Worm (Caenorhabditis elegans): ENCODE measurements around the gene F44E5.15.
A peak's percentile ranks its signal among the peaks of the same experiment; 100 is the strongest.

F44E5.15 gene

DNA sequence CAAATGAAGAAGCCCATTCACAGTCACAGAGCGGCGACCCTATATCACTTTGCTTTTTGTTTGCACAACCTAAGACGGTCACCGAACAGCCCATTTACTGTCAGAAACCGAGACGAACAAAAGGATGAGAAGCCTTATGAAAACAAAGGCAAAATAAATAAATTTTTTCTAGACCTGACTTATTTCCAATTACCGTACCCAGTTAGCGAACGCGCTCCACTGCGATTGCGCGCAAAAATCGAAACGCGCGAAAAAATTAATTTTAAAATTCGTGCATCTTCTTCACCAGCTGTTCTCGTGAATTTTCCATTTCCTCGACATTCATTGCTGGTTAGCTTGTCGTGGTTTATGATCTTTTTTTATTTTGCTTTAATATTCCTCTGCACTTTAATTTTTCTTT lies 10.0 kb downstream of the F44E5.15 start, which contains the start of gene F43G6.16 (continued):
- TF ChIP-seq let-526 (GFP tag; IDR thresholded peaks at IDR 0.05) (no peak), snpc-3.4 (tag; optimal IDR thresholded peaks at IDR 0.05) (peak; percentile 92), cebp-1 (GFP tag; IDR thresholded peaks at IDR 0.05) (no peak), cebp-1 (tag; optimal IDR thresholded peaks at IDR 0.05) (no peak), nhr-120 (GFP tag; IDR thresholded peaks at IDR 0.05) (no peak), C17E4.6 (GFP tag; IDR thresholded peaks at IDR 0.05) (peak; percentile 64; the same call in 1 of the 2 replicates), repo-1 (tag; optimal IDR thresholded peaks at IDR 0.05) (no peak), mel-28 (tag; optimal IDR thresholded peaks at IDR 0.05; ENCODE audit: borderline replicate concordance) (no peak), nhr-80 (tag; optimal IDR thresholded peaks at IDR 0.05) (no peak), ztf-18 (tag; optimal IDR thresholded peaks at IDR 0.05) (peak; percentile 53), xnd-1 (tag; optimal IDR thresholded peaks at IDR 0.05) (peak; percentile 99), fkh-3 (tag; optimal IDR thresholded peaks at IDR 0.05) (no peak), D2030.7 (GFP tag; IDR thresholded peaks at IDR 0.05) (peak; percentile 97), mes-4 (tag; optimal IDR thresholded peaks at IDR 0.05) (no peak), egrh-3 (GFP tag; IDR thresholded peaks at IDR 0.05) (no peak), F37B4.10 (GFP tag; IDR thresholded peaks at IDR 0.05) (no peak), tlf-1 (GFP tag; optimal IDR thresholded peaks at IDR 0.05) (peak; percentile 70), gei-17 (GFP tag; optimal IDR thresholded peaks at IDR 0.05) (no peak), tbp1 (GFP tag; optimal IDR thresholded peaks at IDR 0.05) (peak; percentile 53), chd-7 (tag; optimal IDR thresholded peaks at IDR 0.05) (no peak), hlh-12 (tag; optimal IDR thresholded peaks at IDR 0.05) (no peak), F55B11.4 (tag; optimal IDR thresholded peaks at IDR 0.05; ENCODE audit: borderline replicate concordance, insufficient read depth) (no peak), efl-1 (GFP tag; optimal IDR thresholded peaks at IDR 0.05) (peak; percentile 98), T26A5.8 (tag; optimal IDR thresholded peaks at IDR 0.05) (no peak), B0035.1 (tag; optimal IDR thresholded peaks at IDR 0.05) (no peak), madf-6 (GFP tag; IDR thresholded peaks at IDR 0.05) (peak; percentile 100), sea-2 (GFP tag; IDR thresholded peaks at IDR 0.05) (no peak), F10E7.11 (tag; optimal IDR thresholded peaks at IDR 0.05) (no peak), dpl-1 (GFP tag; optimal IDR thresholded peaks at IDR 0.05) (peak; percentile 97), aptf-2 (GFP tag; conservative IDR thresholded peaks at IDR 0.05) (peak; percentile 28; the same call in 1 of the 2 replicates), ceh-100 (GFP tag; IDR thresholded peaks at IDR 0.05) (peak; percentile 60), egl-18 (GFP tag; IDR thresholded peaks at IDR 0.05) (no peak), pbrm-1 (GFP tag; IDR thresholded peaks at IDR 0.05) (peak; percentile 77), lin-26 (GFP tag; IDR thresholded peaks at IDR 0.05) (no peak), let-607 (tag; optimal IDR thresholded peaks at IDR 0.05) (no peak), nhr-179 (tag; optimal IDR thresholded peaks at IDR 0.05) (no peak), mcd-1 (GFP tag; IDR thresholded peaks at IDR 0.05) (peak; percentile 94), tbx-9 (tag; optimal IDR thresholded peaks at IDR 0.05; ENCODE audit: borderline replicate concordance) (no peak), snpc-4 (GFP tag; optimal IDR thresholded peaks at IDR 0.05) (peak; percentile 28), snpc-4 (tag; optimal IDR thresholded peaks at IDR 0.05) (peak; percentile 21 to 63 (median 40)), lsl-1 (GFP tag; optimal IDR thresholded peaks at IDR 0.05) (peak; percentile 99), F57A8.1 (GFP tag; optimal IDR thresholded peaks at IDR 0.05) (no peak), nhr-27 (tag; optimal IDR thresholded peaks at IDR 0.05) (no peak), ceh-91 (GFP tag; IDR thresholded peaks at IDR 0.05) (peak; percentile 97), nfya-1 (tag; optimal IDR thresholded peaks at IDR 0.05; ENCODE audit: borderline replicate concordance, insufficient read depth) (no peak), akir-1 (GFP tag; optimal IDR thresholded peaks at IDR 0.05) (no peak), F23B12.7 (tag; optimal IDR thresholded peaks at IDR 0.05; ENCODE audit: insufficient read depth) (peak; percentile 74), madf-8 (GFP tag; conservative IDR thresholded peaks at IDR 0.05) (peak; percentile 100), attf-6 (GFP tag; IDR thresholded peaks at IDR 0.05) (peak; percentile 73; the same call in 1 of the 2 replicates)
